In the genomic region with DNA sequence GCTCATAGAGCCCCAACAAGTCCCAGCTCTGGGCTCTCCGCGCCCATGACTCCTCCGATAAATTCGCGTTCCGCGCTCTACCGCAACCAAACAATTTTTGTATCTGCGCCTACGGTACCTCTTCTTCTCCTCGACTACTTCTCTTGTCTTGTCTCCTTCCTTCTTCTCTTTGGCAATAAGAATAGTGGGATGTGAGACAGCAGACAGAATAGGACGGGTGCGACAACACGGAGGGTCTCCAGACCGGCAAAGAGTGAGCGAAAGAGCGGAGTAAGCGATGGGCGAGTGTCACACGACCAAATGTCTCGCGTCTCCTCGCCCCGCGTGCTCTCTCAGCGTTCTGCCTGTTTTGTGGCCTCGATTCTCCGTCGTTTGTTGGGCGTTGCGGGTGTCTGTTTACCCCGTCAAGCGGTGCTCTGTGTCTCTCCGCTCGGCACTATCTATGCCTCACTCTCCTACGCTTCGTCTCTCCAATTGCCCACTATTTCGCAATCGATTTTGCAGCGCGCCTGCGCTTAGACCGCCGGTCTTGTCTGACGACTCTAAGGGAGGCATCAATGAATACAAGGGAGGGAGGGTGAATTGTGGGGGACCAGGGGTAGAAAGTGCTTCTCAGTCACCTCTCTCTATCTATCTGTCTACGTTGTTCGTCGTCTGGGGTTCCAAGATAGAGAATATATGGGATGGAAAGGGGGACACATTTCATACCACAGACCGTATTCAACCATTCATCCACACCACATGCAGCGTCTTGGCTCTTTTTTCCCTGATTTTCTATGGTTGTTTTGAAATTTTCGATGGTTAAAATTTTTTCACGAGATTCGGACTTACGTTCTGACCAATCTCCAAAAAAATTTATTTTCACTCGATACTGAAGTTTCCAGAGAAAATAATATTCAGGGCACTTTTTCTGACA, we compare ENCODE assay signal across 1 worm cellular context.
TF ChIP-seq lines count a peak whose summit lies in the region.

A gene (minus strand): TSS at position 256 of the 916 bp plus-strand sequence.

TF ChIP-seq in whole organism, L4 larva, 104 proteins besides CTCF, POLR2A, EP300 and RAD21 (continued from another document):
- no peak for TF ChIP-seq nhr-111 (GFP tag; optimal IDR thresholded peaks at IDR 0.05; lab: Kevin White, UChicago)
- TF ChIP-seq zag-1 (tag; optimal IDR thresholded peaks at IDR 0.05; lab: Kevin White, UChicago) = no peak
- TF ChIP-seq lin-1 (GFP tag; IDR thresholded peaks at IDR 0.05; lab: Robert Waterston, UW) = peak; percentile 9; the same call in 1 of the 2 replicates
- peak; percentile 49; the same call in 1 of the 2 replicates for TF ChIP-seq php-3 (GFP tag; IDR thresholded peaks at IDR 0.05; lab: Robert Waterston, UW)
- TF ChIP-seq nhr-48 (tag; optimal IDR thresholded peaks at IDR 0.05; lab: Kevin White, UChicago) = peak; percentile 72
- peak; percentile 53 for TF ChIP-seq dpl-1 (GFP tag; optimal IDR thresholded peaks at IDR 0.05; lab: Kevin White, UChicago)
- no peak for TF ChIP-seq zfp-3 (GFP tag; conservative IDR thresholded peaks at IDR 0.05; lab: Robert Waterston, UW)
- TF ChIP-seq madf-5 (GFP tag; IDR thresholded peaks at IDR 0.05; lab: Robert Waterston, UW) = no peak
- no peak for TF ChIP-seq nhr-76 (tag; optimal IDR thresholded peaks at IDR 0.05; lab: Kevin White, UChicago)
- TF ChIP-seq egl-27 (tag; optimal IDR thresholded peaks at IDR 0.05; lab: Kevin White, UChicago) = no peak
- no peak for TF ChIP-seq Y105C5A.15 (GFP tag; IDR thresholded peaks at IDR 0.05; lab: Robert Waterston, UW)
- TF ChIP-seq dve-1 (tag; optimal IDR thresholded peaks at IDR 0.05; lab: Kevin White, UChicago; ENCODE audit: insufficient read depth) = peak; percentile 79
- TF ChIP-seq hlh-11 (tag; optimal IDR thresholded peaks at IDR 0.05; lab: Kevin White, UChicago) = peak; percentile 97
- peak; percentile 98 for TF ChIP-seq hlh-30 (tag; optimal IDR thresholded peaks at IDR 0.05; lab: Kevin White, UChicago; ENCODE audit: insufficient read depth)
- peak; percentile 76; the same call in 1 of the 2 replicates for TF ChIP-seq ctbp-1 (GFP tag; IDR thresholded peaks at IDR 0.05; lab: Robert Waterston, UW)
- TF ChIP-seq snpc-4 (tag; optimal IDR thresholded peaks at IDR 0.05; lab: Kevin White, UChicago) = no peak
- no peak for TF ChIP-seq unc-39 (tag; optimal IDR thresholded peaks at IDR 0.05; lab: Kevin White, UChicago)
- no peak for TF ChIP-seq sdz-12 (GFP tag; optimal IDR thresholded peaks at IDR 0.05; lab: Kevin White, UChicago)
- peak; percentile 35 for TF ChIP-seq spr-3 (GFP tag; optimal IDR thresholded peaks at IDR 0.05; lab: Kevin White, UChicago)
- no peak for TF ChIP-seq tra-1 (GFP tag; IDR thresholded peaks at IDR 0.05; lab: Robert Waterston, UW)
- peak; percentile 60 for TF ChIP-seq nhr-11 (tag; optimal IDR thresholded peaks at IDR 0.05; lab: Kevin White, UChicago)
- TF ChIP-seq T20F7.1 (GFP tag; optimal IDR thresholded peaks at IDR 0.05; lab: Kevin White, UChicago) = peak; percentile 69
- TF ChIP-seq spr-1 (tag; optimal IDR thresholded peaks at IDR 0.05; lab: Kevin White, UChicago) = peak; percentile 91
- TF ChIP-seq gei-8 (GFP tag; optimal IDR thresholded peaks at IDR 0.05; lab: Kevin White, UChicago) = peak; percentile 67
- TF ChIP-seq dmd-6 (GFP tag; IDR thresholded peaks at IDR 0.05; lab: Robert Waterston, UW) = peak; percentile 78
- TF ChIP-seq hmg-1.1 (GFP tag; IDR thresholded peaks at IDR 0.05; lab: Robert Waterston, UW) = peak; percentile 95
- TF ChIP-seq saeg-2 (GFP tag; IDR thresholded peaks at IDR 0.05; lab: Robert Waterston, UW) = peak; percentile 73; the same call in 1 of the 2 replicates
- peak; percentile 18 for TF ChIP-seq ztf-7 (tag; optimal IDR thresholded peaks at IDR 0.05; lab: Kevin White, UChicago)
- TF ChIP-seq cey-2 (tag; optimal IDR thresholded peaks at IDR 0.05; lab: Kevin White, UChicago; ENCODE audit: borderline replicate concordance, insufficient read depth) = no peak
- TF ChIP-seq hif-1 (tag; optimal IDR thresholded peaks at IDR 0.05; lab: Kevin White, UChicago) = peak in 1 of 2 experiments; percentile 44
- TF ChIP-seq nhr-102 (tag; optimal IDR thresholded peaks at IDR 0.05; lab: Kevin White, UChicago) = peak; percentile 80
- TF ChIP-seq zip-11 (GFP tag; IDR thresholded peaks at IDR 0.05; lab: Robert Waterston, UW) = no peak
- no peak for TF ChIP-seq pqm-1 (tag; optimal IDR thresholded peaks at IDR 0.05; lab: Kevin White, UChicago)
- TF ChIP-seq daf-16 (GFP tag; optimal IDR thresholded peaks at IDR 0.05; lab: Kevin White, UChicago) = peak; percentile 55 to 80
- peak; percentile 88 for TF ChIP-seq daf-16 (tag; optimal IDR thresholded peaks at IDR 0.05; lab: Kevin White, UChicago)
- TF ChIP-seq egl-43 (GFP tag; IDR thresholded peaks at IDR 0.05; lab: Robert Waterston, UW) = peak; percentile 68; the same call in 1 of the 2 replicates
- TF ChIP-seq F26F4.8 (GFP tag; conservative IDR thresholded peaks at IDR 0.05; lab: Robert Waterston, UW) = no peak
- TF ChIP-seq duxl-1 (tag; optimal IDR thresholded peaks at IDR 0.05; lab: Kevin White, UChicago; ENCODE audit: poor library complexity) = peak; percentile 48
- peak; percentile 14 for TF ChIP-seq nhr-10 (tag; optimal IDR thresholded peaks at IDR 0.05; lab: Kevin White, UChicago)
- TF ChIP-seq ceh-28 (tag; optimal IDR thresholded peaks at IDR 0.05; lab: Kevin White, UChicago) = peak; percentile 92
- peak; percentile 17 to 69 for TF ChIP-seq lsy-2 (tag; optimal IDR thresholded peaks at IDR 0.05; lab: Kevin White, UChicago)
- no peak for TF ChIP-seq ZK546.5 (tag; optimal IDR thresholded peaks at IDR 0.05; lab: Kevin White, UChicago)
- no peak for TF ChIP-seq zfp-2 (tag; optimal IDR thresholded peaks at IDR 0.05; lab: Kevin White, UChicago)
- TF ChIP-seq attf-4 (tag; optimal IDR thresholded peaks at IDR 0.05; lab: Kevin White, UChicago) = no peak
- TF ChIP-seq ama-1 (optimal IDR thresholded peaks at IDR 0.05; lab: Kevin White, UChicago) = peak; percentile 85
- TF ChIP-seq mdt-29 (GFP tag; IDR thresholded peaks at IDR 0.05; lab: Robert Waterston, UW) = peak; percentile 22
- TF ChIP-seq Y5F2A.4 (GFP tag; optimal IDR thresholded peaks at IDR 0.05; lab: Kevin White, UChicago) = no peak
- TF ChIP-seq ceh-20 (GFP tag; IDR thresholded peaks at IDR 0.05; lab: Robert Waterston, UW) = peak; percentile 45; the same call in 1 of the 2 replicates
- no peak for TF ChIP-seq madf-9 (GFP tag; conservative IDR thresholded peaks at IDR 0.05; lab: Robert Waterston, UW)
- peak; percentile 19 for TF ChIP-seq nhr-6 (tag; optimal IDR thresholded peaks at IDR 0.05; lab: Kevin White, UChicago)
- no peak for TF ChIP-seq Y48G9A.11 (GFP tag; IDR thresholded peaks at IDR 0.05; lab: Robert Waterston, UW)
